Fruit fly (Drosophila melanogaster) whole organism, embryonic: Measurements from ENCODE around the gene Snx21.
A peak's percentile ranks its signal among the peaks of the same experiment; 100 is the strongest.

ENCODE experiments used
- Ada2b ChIP-seq: fragments of 200-800 bp; sonication (Bioruptor generic); IDR thresholded peaks from 2 replicates; pipeline ENCODE4 v1.3.6; 2022; ENCODE audit warnings: missing biosample characterization, missing genetic modification characterization
- Aef1 ChIP-seq: fragments of 200-800 bp; sonication (Bioruptor generic); IDR thresholded peaks from 3 replicates; pipeline ENCODE4 v1.3.6; 2022; ENCODE audit warnings: missing biosample characterization, missing genetic modification characterization
- Bgb ChIP-seq: fragments of 200-800 bp; sonication (Bioruptor generic); IDR thresholded peaks from 2 replicates; pipeline ENCODE4 v1.3.6; 2022; ENCODE audit warnings: missing biosample characterization, missing genetic modification characterization; ENCODE audit not compliant: partially characterized antibody
- Blimp-1 ChIP-seq: fragments of 200-800 bp; sonication (Bioruptor generic); optimal IDR thresholded peaks from 3 replicates; lab custom pipeline; 2018; ENCODE audit warnings: missing biosample characterization, missing genetic modification characterization, mild to moderate bottlenecking, moderate library complexity, missing genetic modification reagents
- CG10565 ChIP-seq: fragments of 200-800 bp; sonication (Bioruptor generic); optimal IDR thresholded peaks from 3 replicates; lab custom pipeline; 2016; ENCODE audit warnings: missing biosample characterization, mild to moderate bottlenecking, missing genetic modification characterization
- CG11093 ChIP-seq: fragments of 200-800 bp; sonication (Bioruptor generic); IDR thresholded peaks from 3 replicates; pipeline ENCODE4 v1.3.6; 2022; ENCODE audit warnings: missing biosample characterization, missing genetic modification characterization
- CG12104 ChIP-seq: fragments of 200-800 bp; sonication (Bioruptor generic); optimal IDR thresholded peaks from 3 replicates; lab custom pipeline; 2016; ENCODE audit warnings: missing biosample characterization, missing genetic modification characterization
- CG13287 ChIP-seq: fragments of 200-800 bp; sonication (Bioruptor generic); IDR thresholded peaks from 2 replicates; pipeline ENCODE4 v1.3.6; 2022; ENCODE audit warnings: missing biosample characterization, missing genetic modification characterization; ENCODE audit not compliant: partially characterized antibody
- CG16863 ChIP-seq: fragments of 200-800 bp; sonication (Bioruptor generic); optimal IDR thresholded peaks from 3 replicates; lab custom pipeline; 2016; ENCODE audit warnings: missing biosample characterization, missing genetic modification characterization
- CG31224 ChIP-seq: fragments of 200-800 bp; sonication (Bioruptor generic); IDR thresholded peaks from 2 replicates; pipeline ENCODE4 v1.3.6; 2022; ENCODE audit warnings: missing biosample characterization, missing genetic modification characterization
- CG42726 ChIP-seq: fragments of 200-800 bp; sonication (Bioruptor generic); IDR thresholded peaks from 2 replicates; pipeline ENCODE4 v1.3.6; 2022; ENCODE audit warnings: missing biosample characterization, missing genetic modification characterization; ENCODE audit not compliant: partially characterized antibody
- CG4854 ChIP-seq: fragments of 200-800 bp; sonication (Bioruptor generic); optimal IDR thresholded peaks from 2 replicates; lab custom pipeline; 2016; ENCODE audit warnings: missing biosample characterization, missing genetic modification characterization, inconsistent platforms
- CG6272 ChIP-seq: fragments of 200-800 bp; sonication (Bioruptor generic); IDR thresholded peaks from 2 replicates; pipeline ENCODE4 v1.3.6; 2022; ENCODE audit warnings: missing biosample characterization, missing genetic modification characterization
- CG7963 ChIP-seq: fragments of 200-800 bp; sonication (Bioruptor generic); IDR thresholded peaks from 3 replicates; pipeline ENCODE4 v1.3.6; 2022; ENCODE audit warnings: missing biosample characterization, missing genetic modification characterization; ENCODE audit not compliant: partially characterized antibody
- CG8359 ChIP-seq: fragments of 200-800 bp; sonication (Bioruptor generic); optimal IDR thresholded peaks from 2 replicates; lab custom pipeline; 2017; ENCODE audit warnings: missing biosample characterization, mild to moderate bottlenecking, missing genetic modification characterization, borderline replicate concordance
- CG9215 ChIP-seq: fragments of 200-800 bp; sonication (Bioruptor generic); IDR thresholded peaks from 2 replicates; pipeline ENCODE4 v1.3.6; 2022; ENCODE audit warnings: missing biosample characterization, missing genetic modification characterization
- CG9932 ChIP-seq: fragments of 200-800 bp; sonication (Bioruptor generic); IDR thresholded peaks from 2 replicates; pipeline ENCODE4 v1.3.6; 2022; ENCODE audit warnings: missing biosample characterization, missing genetic modification characterization
- CHES-1-like ChIP-seq: fragments of 200-800 bp; sonication (Bioruptor generic); optimal IDR thresholded peaks from 2 replicates; lab custom pipeline; 2016; ENCODE audit warnings: missing biosample characterization, missing genetic modification characterization
- D ChIP-seq, 2 experiments: fragments of 200-800 bp in 1 of 2; fragments of >200 bp in 1 of 2; sonication (Bioruptor generic) in 1 of 2; optimal IDR thresholded peaks; 2 replicates in 1 of 2; 3 replicates in 1 of 2; lab custom pipeline; 2017; ENCODE audit warnings: mild to moderate bottlenecking in 1 of 2, missing biosample characterization in 1 of 2, missing genetic modification characterization in 1 of 2, missing genetic modification reagents in 1 of 2
- E2f1 ChIP-seq: fragments of 200-800 bp; sonication (Bioruptor generic); IDR thresholded peaks from 2 replicates; pipeline ENCODE4 v1.3.6; 2022; ENCODE audit warnings: missing biosample characterization, missing genetic modification characterization
- HHEX ChIP-seq: fragments of 200-800 bp; sonication (Bioruptor generic); optimal IDR thresholded peaks from 3 replicates; lab custom pipeline; 2017; ENCODE audit warnings: missing biosample characterization, mild to moderate bottlenecking, missing genetic modification characterization, missing genetic modification reagents
- Mad ChIP-seq: fragments of 200-800 bp; sonication (Bioruptor generic); optimal IDR thresholded peaks from 2 replicates; lab custom pipeline; 2016; ENCODE audit warnings: missing biosample characterization, missing genetic modification characterization
- Meics ChIP-seq: fragments of 200-800 bp; sonication (Bioruptor generic); optimal IDR thresholded peaks from 2 replicates; lab custom pipeline; 2017; ENCODE audit warnings: missing biosample characterization, mild to moderate bottlenecking, missing genetic modification characterization
- Nf-YB ChIP-seq: fragments of 200-800 bp; sonication (Bioruptor generic); optimal IDR thresholded peaks from 3 replicates; lab custom pipeline; 2019; ENCODE audit warnings: missing biosample characterization, mild to moderate bottlenecking, missing genetic modification characterization, moderate library complexity
- Side ChIP-seq: fragments of 200-800 bp; sonication (Bioruptor generic); optimal IDR thresholded peaks from 2 replicates; lab custom pipeline; 2016; ENCODE audit warnings: missing biosample characterization, missing genetic modification characterization
- Stat92E ChIP-seq, 3 experiments: fragments of >200 bp in 2 of 3; fragments of 200-800 bp in 1 of 3; sonication (Bioruptor generic) in 1 of 3; optimal IDR thresholded peaks; 2 replicates each; lab custom pipeline; 2017 to 2019; ENCODE audit warnings: missing biosample characterization in 3 of 3, missing genetic modification characterization in 3 of 3, mild to moderate bottlenecking in 1 of 3, moderate library complexity in 1 of 3
- TFAM ChIP-seq: fragments of 200-800 bp; sonication (Bioruptor generic); optimal IDR thresholded peaks from 2 replicates; lab custom pipeline; 2017; ENCODE audit warnings: missing biosample characterization, missing genetic modification characterization, inconsistent platforms
- Xrp1 ChIP-seq: fragments of 200-800 bp; sonication (Bioruptor generic); IDR thresholded peaks from 2 replicates; pipeline ENCODE4 v1.3.6; 2022; ENCODE audit warnings: missing biosample characterization, missing genetic modification characterization
- YL-1 ChIP-seq: fragments of 200-800 bp; sonication (Bioruptor generic); optimal IDR thresholded peaks from 3 replicates; lab custom pipeline; 2017; ENCODE audit warnings: missing biosample characterization, mild to moderate bottlenecking, missing genetic modification characterization
- ap ChIP-seq: fragments of 200-800 bp; sonication (Bioruptor generic); IDR thresholded peaks from 2 replicates; pipeline ENCODE4 v1.3.6; 2022; ENCODE audit warnings: missing biosample characterization, missing genetic modification characterization
- bowl ChIP-seq: fragments of 200-800 bp; sonication (Bioruptor generic); IDR thresholded peaks from 2 replicates; pipeline ENCODE4 v1.3.6; 2022; ENCODE audit warnings: missing biosample characterization, missing genetic modification characterization
- br ChIP-seq: fragments of >200 bp; optimal IDR thresholded peaks from 2 replicates; lab custom pipeline; 2017
- cato ChIP-seq: fragments of 200-800 bp; sonication (Bioruptor generic); optimal IDR thresholded peaks from 2 replicates; lab custom pipeline; 2016; ENCODE audit warnings: missing biosample characterization, missing genetic modification characterization, borderline replicate concordance
- crc ChIP-seq: fragments of 200-800 bp; sonication (Bioruptor generic); optimal IDR thresholded peaks from 2 replicates; lab custom pipeline; 2016; ENCODE audit warnings: missing biosample characterization, missing genetic modification characterization
- crol ChIP-seq: fragments of 200-800 bp; sonication (Bioruptor generic); IDR thresholded peaks from 2 replicates; pipeline ENCODE4 v1.3.6; 2022; ENCODE audit warnings: missing biosample characterization, missing genetic modification characterization
- gsb ChIP-seq: fragments of 200-800 bp; sonication (Bioruptor generic); IDR thresholded peaks from 2 replicates; pipeline ENCODE4 v1.3.6; 2022; ENCODE audit warnings: missing biosample characterization, missing genetic modification characterization
- gsb-n ChIP-seq: fragments of 200-800 bp; sonication (Bioruptor generic); optimal IDR thresholded peaks from 3 replicates; lab custom pipeline; 2018; ENCODE audit warnings: missing biosample characterization, mild to moderate bottlenecking, missing genetic modification characterization
- hbn ChIP-seq: fragments of 200-800 bp; sonication (Bioruptor generic); IDR thresholded peaks from 2 replicates; pipeline ENCODE4 v1.3.6; 2022; ENCODE audit warnings: missing biosample characterization, missing genetic modification characterization; ENCODE audit not compliant: partially characterized antibody
- ken ChIP-seq: fragments of 200-800 bp; sonication (Bioruptor generic); IDR thresholded peaks from 3 replicates; pipeline ENCODE4 v1.3.6; 2022; ENCODE audit warnings: missing biosample characterization, missing genetic modification characterization
- kni ChIP-seq: fragments of 200-800 bp; sonication (Bioruptor generic); optimal IDR thresholded peaks from 3 replicates; lab custom pipeline; 2017; ENCODE audit warnings: mild to moderate bottlenecking, missing biosample characterization, missing genetic modification reagents, missing genetic modification characterization
- lilli ChIP-seq: fragments of 200-800 bp; sonication (Bioruptor generic); optimal IDR thresholded peaks from 3 replicates; lab custom pipeline; 2016; ENCODE audit warnings: missing biosample characterization, missing genetic modification characterization
- mld ChIP-seq: fragments of 200-800 bp; sonication (Bioruptor generic); IDR thresholded peaks from 3 replicates; pipeline ENCODE4 v1.3.6; 2022; ENCODE audit warnings: missing biosample characterization, missing genetic modification characterization; ENCODE audit not compliant: partially characterized antibody
- nmo ChIP-seq: fragments of 200-800 bp; sonication (Bioruptor generic); optimal IDR thresholded peaks from 2 replicates; lab custom pipeline; 2018; ENCODE audit warnings: missing biosample characterization, mild to moderate bottlenecking, missing genetic modification characterization, moderate library complexity
- run ChIP-seq: fragments of 200-800 bp; sonication (Bioruptor generic); optimal IDR thresholded peaks from 3 replicates; lab custom pipeline; 2018; ENCODE audit warnings: missing biosample characterization, mild to moderate bottlenecking, missing genetic modification characterization
- scrt ChIP-seq: fragments of 200-800 bp; sonication (Bioruptor generic); optimal IDR thresholded peaks from 2 replicates; lab custom pipeline; 2018; ENCODE audit warnings: missing biosample characterization, mild to moderate bottlenecking, missing genetic modification characterization, moderate library complexity
- sens ChIP-seq: fragments of 200-800 bp; sonication (Bioruptor generic); peaks from one replicate; lab custom pipeline; 2016; ENCODE audit warnings: missing biosample characterization, missing genetic modification characterization
- seq ChIP-seq: fragments of 200-800 bp; sonication (Bioruptor generic); IDR thresholded peaks from 2 replicates; pipeline ENCODE4 v1.3.6; 2022; ENCODE audit warnings: missing biosample characterization, missing genetic modification characterization
- sisA ChIP-seq: fragments of 200-800 bp; sonication (Bioruptor generic); IDR thresholded peaks from 2 replicates; pipeline ENCODE4 v1.3.6; 2022; ENCODE audit warnings: missing biosample characterization, missing genetic modification characterization
- vvl ChIP-seq: fragments of 200-800 bp; sonication (Bioruptor generic); IDR thresholded peaks from 2 replicates; pipeline ENCODE4 v1.3.6; 2022; ENCODE audit warnings: missing biosample characterization, missing genetic modification characterization
- z ChIP-seq: fragments of 200-800 bp; sonication (Bioruptor generic); IDR thresholded peaks from 3 replicates; pipeline ENCODE4 v1.3.6; 2022; ENCODE audit warnings: missing biosample characterization, missing genetic modification characterization

Gene Snx21

DNA sequence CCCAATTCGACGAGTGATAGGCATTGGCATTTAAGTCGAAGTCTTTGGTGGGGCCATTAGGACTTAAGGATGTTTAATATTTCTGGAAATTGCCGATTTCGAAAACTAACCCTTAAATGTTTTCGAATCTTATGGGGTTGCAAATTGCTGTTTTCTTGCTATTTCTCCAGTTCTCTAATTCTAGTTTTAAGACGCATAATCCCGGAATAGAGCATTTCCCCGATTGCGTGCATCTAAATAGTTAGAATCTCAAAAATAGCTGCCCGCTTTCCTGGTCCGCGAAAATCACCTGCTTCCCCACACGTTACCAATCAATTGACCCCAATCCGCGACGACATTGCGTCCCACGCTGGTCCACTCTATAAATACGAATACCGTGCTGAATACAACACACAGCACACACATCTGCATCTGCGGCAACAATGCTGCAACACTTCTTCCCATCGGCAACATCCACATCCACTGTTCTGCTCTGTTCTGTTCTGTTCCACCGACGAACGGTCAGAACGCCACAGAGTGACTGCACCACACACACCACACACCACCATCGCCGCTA lies 13.5 kb downstream of the Snx21 start, which contains the start of gene Bacc (continued):
- no peak for TF ChIP-seq Stat92E (GFP tag; optimal IDR thresholded peaks at IDR 0.05; lab: Kevin White, UChicago)
- no peak for TF ChIP-seq Bgb (GFP tag; lab: Robert Waterston, UW)
- no peak for TF ChIP-seq Aef1 (GFP tag; lab: Robert Waterston, UW)
- peak; percentile 65 for TF ChIP-seq CG8359 (GFP tag; lab: Kevin White, UChicago)
- peak; percentile 83 for TF ChIP-seq CG16863 (GFP tag; lab: Kevin White, UChicago)
- no peak for TF ChIP-seq ap (GFP tag; lab: Robert Waterston, UW)
- TF ChIP-seq Meics (GFP tag; lab: Kevin White, UChicago) = peak; percentile 94
- TF ChIP-seq bowl (GFP tag; lab: Robert Waterston, UW) = no peak
- peak; percentile 65 for TF ChIP-seq CG10565
- no peak for TF ChIP-seq Ada2b (GFP tag; lab: Robert Waterston, UW)
- peak; percentile 50 for TF ChIP-seq CG6272 (GFP tag; lab: Robert Waterston, UW)
- TF ChIP-seq cato = peak; percentile 61
- TF ChIP-seq CG9215 = no peak
- no peak for TF ChIP-seq E2f1 (GFP tag; lab: Robert Waterston, UW)
- TF ChIP-seq TFAM (GFP tag; lab: Kevin White, UChicago) = peak; percentile 38
- no peak for TF ChIP-seq CG7963 (GFP tag; lab: Robert Waterston, UW)
- no peak for TF ChIP-seq Xrp1 (GFP tag; lab: Robert Waterston, UW)
- peak; percentile 17 for TF ChIP-seq YL-1
- no peak for TF ChIP-seq CG31224
- peak; percentile 92 for TF ChIP-seq CHES-1-like (GFP tag; lab: Kevin White, UChicago)
- TF ChIP-seq D (optimal IDR thresholded peaks at IDR 0.05; lab: Kevin White, UChicago) = no peak
- TF ChIP-seq D (GFP tag; optimal IDR thresholded peaks at IDR 0.05; lab: Kevin White, UChicago) = peak; percentile 90
- peak; percentile 89 for TF ChIP-seq CG12104 (GFP tag; lab: Kevin White, UChicago)
- TF ChIP-seq lilli (GFP tag; lab: Kevin White, UChicago) = peak; percentile 90
- peak; percentile 92 for TF ChIP-seq HHEX (GFP tag; lab: Kevin White, UChicago)
- no peak for TF ChIP-seq vvl
- no peak for TF ChIP-seq z
- peak; percentile 59 for TF ChIP-seq Mad (GFP tag; lab: Kevin White, UChicago)
- peak; percentile 61 for TF ChIP-seq Nf-YB (GFP tag; lab: Kevin White, UChicago)
- no peak for TF ChIP-seq br (lab: Kevin White, UChicago)
- TF ChIP-seq sisA (GFP tag; lab: Robert Waterston, UW) = no peak
- TF ChIP-seq ken = no peak
- no peak for TF ChIP-seq mld (GFP tag; lab: Robert Waterston, UW)
- peak; percentile 80 for TF ChIP-seq Side
- TF ChIP-seq gsb (GFP tag; lab: Robert Waterston, UW) = no peak
- no peak for TF ChIP-seq CG42726 (GFP tag; lab: Robert Waterston, UW)
- peak; percentile 75 for TF ChIP-seq CG11093 (GFP tag; lab: Robert Waterston, UW)
- TF ChIP-seq run = peak; percentile 70
- TF ChIP-seq scrt (GFP tag; lab: Kevin White, UChicago) = peak; percentile 84
- no peak for TF ChIP-seq crol (GFP tag; lab: Robert Waterston, UW)
- TF ChIP-seq hbn = no peak
- peak; percentile 90 for TF ChIP-seq crc (GFP tag; lab: Kevin White, UChicago)
- peak; percentile 82 for TF ChIP-seq Blimp-1
- TF ChIP-seq seq (GFP tag; lab: Robert Waterston, UW) = no peak
- TF ChIP-seq CG9932 = no peak
- no peak for TF ChIP-seq CG13287 (GFP tag; lab: Robert Waterston, UW)
- peak; percentile 85 for TF ChIP-seq nmo (GFP tag; lab: Kevin White, UChicago)
- TF ChIP-seq sens (GFP tag; lab: Kevin White, UChicago) = peak; percentile 96
- peak; percentile 77 for TF ChIP-seq CG4854 (GFP tag; lab: Kevin White, UChicago)
- peak; percentile 57 for TF ChIP-seq gsb-n (tag; lab: Kevin White, UChicago)
- TF ChIP-seq kni (GFP tag; lab: Kevin White, UChicago) = peak; percentile 50
